Worm (Caenorhabditis elegans): ENCODE results near the gene hmg-12.
A peak's percentile ranks its signal among the peaks of the same experiment; 100 is the strongest.

hmg-12 gene

DNA sequence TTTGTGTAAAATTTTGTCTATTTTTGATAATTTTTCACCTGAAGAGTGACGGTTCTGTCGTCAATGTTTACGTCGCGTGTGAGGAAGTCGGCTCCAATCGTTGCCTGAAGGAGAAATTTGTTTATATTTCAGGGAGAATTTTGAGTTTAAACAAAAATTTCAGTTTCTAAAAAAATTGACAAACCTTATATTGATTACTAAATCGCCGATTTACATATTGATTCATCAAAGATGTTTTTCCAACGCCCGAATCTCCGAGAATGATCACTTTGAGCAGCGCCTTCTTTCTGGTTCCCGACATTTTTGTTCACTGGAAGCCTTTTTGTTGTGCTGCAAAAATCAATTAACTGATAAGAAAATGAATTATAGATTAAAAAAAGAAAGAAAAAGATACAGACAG, 50.3 kb downstream of the hmg-12 start, which contains the start of gene rab-7 (continued):
- TF ChIP-seq ctbp-1 (GFP tag; IDR thresholded peaks at IDR 0.05), result 0 out of 2 replicates have a peak, but pooled peaks have one; percentile 28
- TF ChIP-seq hlh-11 (tag; optimal IDR thresholded peaks at IDR 0.05), result no peak
- peak; percentile 8 for TF ChIP-seq nhr-77 (tag; optimal IDR thresholded peaks at IDR 0.05)
- TF ChIP-seq aly-2 (tag; optimal IDR thresholded peaks at IDR 0.05), result no peak
- no peak for TF ChIP-seq nhr-42 (GFP tag; IDR thresholded peaks at IDR 0.05)
- TF ChIP-seq ZK337.2 (GFP tag; IDR thresholded peaks at IDR 0.05), result no peak
- TF ChIP-seq hif-1 (tag; optimal IDR thresholded peaks at IDR 0.05), result no peak
- TF ChIP-seq egl-27 (tag; optimal IDR thresholded peaks at IDR 0.05), result no peak
- no peak for TF ChIP-seq set-16 (GFP tag; IDR thresholded peaks at IDR 0.05)
- TF ChIP-seq mdt-29 (GFP tag; IDR thresholded peaks at IDR 0.05), result no peak
- TF ChIP-seq F26F4.8 (GFP tag; conservative IDR thresholded peaks at IDR 0.05), result no peak
- TF ChIP-seq Y48G9A.11 (GFP tag; IDR thresholded peaks at IDR 0.05), result peak; percentile 44; the same call in 1 of the 2 replicates
- no peak for TF ChIP-seq ceh-32 (tag; optimal IDR thresholded peaks at IDR 0.05; ENCODE audit: poor library complexity)
- TF ChIP-seq mep-1 (tag; optimal IDR thresholded peaks at IDR 0.05), result no peak
- TF ChIP-seq hmg-1.1 (GFP tag; IDR thresholded peaks at IDR 0.05), result no peak

Measured in whole organism, L4 larva.